Worm (Caenorhabditis elegans) whole organism, midembryonic: ENCODE data around the gene drr-2.

Experiments used
- T22C8.4 ChIP-seq: fragments of 200-800 bp; sonication (Bioruptor generic); IDR thresholded peaks from 2 replicates; pipeline ENCODE4 v1.3.6; 2022; ENCODE audit warnings: missing genetic modification characterization, missing compliant biosample characterization
- cog-1 ChIP-seq: sonication (generic microtip); optimal IDR thresholded peaks from 2 replicates; lab custom pipeline; 2016; ENCODE audit warnings: missing genetic modification characterization, missing compliant biosample characterization
- flt-1 ChIP-seq: fragments of 200-800 bp; sonication (Bioruptor generic); IDR thresholded peaks from 2 replicates; pipeline ENCODE4 v1.3.6; 2022; ENCODE audit warnings: missing genetic modification characterization, missing compliant biosample characterization
- klf-2 ChIP-seq: fragments of 200-800 bp; sonication (Bioruptor generic); conservative IDR thresholded peaks from 2 replicates; pipeline ENCODE4 v1.3.6; 2022; ENCODE audit warnings: missing genetic modification reagents, missing genetic modification characterization, missing compliant biosample characterization
- med-1 ChIP-seq: sonication (generic microtip); optimal IDR thresholded peaks from 2 replicates; lab custom pipeline; 2017; ENCODE audit warnings: missing genetic modification characterization, mild to moderate bottlenecking, missing compliant biosample characterization, antibody characterized with exemption, missing genetic modification reagents; ENCODE audit not compliant: insufficient read depth
- ref-1 ChIP-seq: fragments of 200-800 bp; sonication (Bioruptor generic); conservative IDR thresholded peaks from 2 replicates; pipeline ENCODE4 v1.3.6; 2022; ENCODE audit warnings: missing genetic modification reagents, missing genetic modification characterization, missing compliant biosample characterization
- tab-1 ChIP-seq: fragments of 200-800 bp; sonication (Bioruptor generic); IDR thresholded peaks from 2 replicates; pipeline ENCODE4 v1.3.6; 2022; ENCODE audit warnings: missing genetic modification characterization, missing compliant biosample characterization
- ztf-23 ChIP-seq: fragments of 200-800 bp; sonication (Bioruptor generic); IDR thresholded peaks from 2 replicates; pipeline ENCODE4 v1.3.6; 2022; ENCODE audit warnings: missing genetic modification reagents, missing genetic modification characterization, missing compliant biosample characterization
- ztf-29 ChIP-seq: fragments of 200-800 bp; sonication (Bioruptor generic); IDR thresholded peaks from 2 replicates; pipeline ENCODE4 v1.3.6; 2022; ENCODE audit warnings: missing genetic modification reagents, missing genetic modification characterization, missing compliant biosample characterization

drr-2 gene

ce11 chrIII:13643534-13643933, at the start of gene drr-2, which contains the start of gene set-16:
Gene drr-2, minus strand, starts transcription at chrIII:13643570.
Gene set-16, plus strand, starts transcription at chrIII:13643916.
- TF ChIP-seq T22C8.4 (GFP tag; lab: Robert Waterston, UW) = peak; percentile 96
- no peak for TF ChIP-seq ref-1 (GFP tag; lab: Robert Waterston, UW)
- peak; percentile 98 for TF ChIP-seq cog-1
- TF ChIP-seq klf-2 (GFP tag; lab: Robert Waterston, UW) = no peak
- peak; percentile 31 for TF ChIP-seq med-1 (GFP tag; lab: Kevin White, UChicago)
- TF ChIP-seq ztf-23 (GFP tag; lab: Robert Waterston, UW) = peak; percentile 100
- peak; percentile 84 for TF ChIP-seq flt-1 (GFP tag; lab: Robert Waterston, UW)
- no peak for TF ChIP-seq tab-1

- TF ChIP-seq T22C8.4 (GFP tag; lab: Robert Waterston, UW) (peak; percentile 16; the same call in 1 of the 2 replicates), tab-1 (no peak)
These were observed 49.2 kb upstream of the drr-2 start, which contains the start of gene cyn-2 for ce11 chrIII:13692555-13692954. Gene cyn-2, plus strand, starts transcription at chrIII:13692668.

ce11 chrIII:13687211-13687610, 43.8 kb upstream of the drr-2 start, which contains the start of gene cul-2:
Gene cul-2, plus strand, starts transcription at chrIII:13687269.
- no peak for TF ChIP-seq tab-1
- TF ChIP-seq ztf-29 (GFP tag; lab: Robert Waterston, UW) = no peak
- TF ChIP-seq flt-1 (GFP tag; lab: Robert Waterston, UW) = no peak
- TF ChIP-seq T22C8.4 (GFP tag; lab: Robert Waterston, UW) = no peak
- TF ChIP-seq ztf-23 (GFP tag; lab: Robert Waterston, UW) = no peak
- TF ChIP-seq klf-2 (GFP tag; lab: Robert Waterston, UW) = no peak
- no peak for TF ChIP-seq med-1 (GFP tag; lab: Kevin White, UChicago)
- no peak for TF ChIP-seq ref-1 (GFP tag; lab: Robert Waterston, UW)
- no peak for TF ChIP-seq cog-1

- TF ChIP-seq T22C8.4 (GFP tag; lab: Robert Waterston, UW) (no peak), ztf-29 (GFP tag; lab: Robert Waterston, UW) (no peak), klf-2 (GFP tag; lab: Robert Waterston, UW) (no peak), cog-1 (no peak), ref-1 (GFP tag; lab: Robert Waterston, UW) (no peak), med-1 (GFP tag; lab: Kevin White, UChicago) (no peak), tab-1 (no peak), flt-1 (GFP tag; lab: Robert Waterston, UW) (no peak), ztf-23 (GFP tag; lab: Robert Waterston, UW) (no peak)
These were observed 42.9 kb upstream of the drr-2 start, which contains the start of gene dyf-2 for ce11 chrIII:13686309-13686708. Gene dyf-2, minus strand, starts transcription at chrIII:13686445.

ce11 chrIII:13684236-13684635, 40.9 kb upstream of the drr-2 start:
- TF ChIP-seq ztf-29 (GFP tag; lab: Robert Waterston, UW) (no peak), med-1 (GFP tag; lab: Kevin White, UChicago) (no peak), cog-1 (no peak), klf-2 (GFP tag; lab: Robert Waterston, UW) (no peak), tab-1 (no peak), T22C8.4 (GFP tag; lab: Robert Waterston, UW) (no peak)

ce11 chrIII:13683275-13683674, 39.9 kb upstream of the drr-2 start:
- TF ChIP-seq ref-1 (GFP tag; lab: Robert Waterston, UW) (no peak), med-1 (GFP tag; lab: Kevin White, UChicago) (no peak), cog-1 (no peak), ztf-23 (GFP tag; lab: Robert Waterston, UW) (no peak), tab-1 (no peak), T22C8.4 (GFP tag; lab: Robert Waterston, UW) (no peak), flt-1 (GFP tag; lab: Robert Waterston, UW) (no peak), ztf-29 (GFP tag; lab: Robert Waterston, UW) (no peak), klf-2 (GFP tag; lab: Robert Waterston, UW) (no peak)

ce11 chrIII:13682019-13682418, 38.6 kb upstream of the drr-2 start:
- TF ChIP-seq tab-1 (no peak), cog-1 (no peak), klf-2 (GFP tag; lab: Robert Waterston, UW) (no peak), T22C8.4 (GFP tag; lab: Robert Waterston, UW) (no peak), ref-1 (GFP tag; lab: Robert Waterston, UW) (no peak), ztf-23 (GFP tag; lab: Robert Waterston, UW) (no peak), med-1 (GFP tag; lab: Kevin White, UChicago) (no peak), ztf-29 (GFP tag; lab: Robert Waterston, UW) (no peak), flt-1 (GFP tag; lab: Robert Waterston, UW) (no peak)

- TF ChIP-seq T22C8.4 (GFP tag; lab: Robert Waterston, UW) (no peak), tab-1 (no peak), ztf-23 (GFP tag; lab: Robert Waterston, UW) (no peak), med-1 (GFP tag; lab: Kevin White, UChicago) (no peak), ref-1 (GFP tag; lab: Robert Waterston, UW) (no peak), flt-1 (GFP tag; lab: Robert Waterston, UW) (no peak), cog-1 (no peak), ztf-29 (GFP tag; lab: Robert Waterston, UW) (no peak), klf-2 (GFP tag; lab: Robert Waterston, UW) (no peak)
These were observed 35.6 kb upstream of the drr-2 start, which contains the start of gene sid-2 for ce11 chrIII:13678761-13679495. Gene sid-2, plus strand, starts transcription at chrIII:13679445.

ce11 chrIII:13672654-13673330, 29.4 kb upstream of the drr-2 start, which contains the start of gene aqp-11:
Gene aqp-11, plus strand, starts transcription at chrIII:13673280.
- TF ChIP-seq flt-1 (GFP tag; lab: Robert Waterston, UW) (no peak), med-1 (GFP tag; lab: Kevin White, UChicago) (no peak), cog-1 (no peak), ztf-29 (GFP tag; lab: Robert Waterston, UW) (no peak), tab-1 (no peak), ztf-23 (GFP tag; lab: Robert Waterston, UW) (no peak), klf-2 (GFP tag; lab: Robert Waterston, UW) (no peak), T22C8.4 (GFP tag; lab: Robert Waterston, UW) (no peak), ref-1 (GFP tag; lab: Robert Waterston, UW) (no peak)
